Fruit fly (Drosophila melanogaster): ENCODE data around the gene CG6686.

DNA sequence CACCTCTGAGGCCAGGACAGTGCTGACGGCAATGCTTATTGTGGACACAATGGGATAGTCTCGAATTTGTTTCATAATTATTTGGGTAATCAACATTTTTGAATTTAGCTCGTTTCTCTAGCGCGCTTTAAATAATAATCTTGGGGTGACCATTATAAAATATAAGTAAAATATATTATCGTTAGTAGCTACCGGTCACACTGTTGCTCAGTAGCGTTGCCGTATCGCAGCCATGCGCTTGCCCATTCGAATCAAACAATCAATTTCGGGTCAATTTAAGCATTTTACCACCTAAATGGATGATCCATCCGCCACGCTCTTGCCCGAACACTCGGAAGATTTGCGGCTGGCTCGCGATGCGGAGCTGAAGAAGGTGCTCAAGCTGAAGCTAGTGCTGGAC lies 1.9 kb upstream of the CG6686 start, which contains the start of the genes zuc and dgt2:
- TF ChIP-seq Bteb2 (GFP tag; optimal IDR thresholded peaks at IDR 0.05) (no peak), CG8359 (GFP tag; optimal IDR thresholded peaks at IDR 0.05; ENCODE audit: borderline replicate concordance) (no peak), CG9932 (GFP tag; IDR thresholded peaks at IDR 0.05) (no peak), zen2 (GFP tag; IDR thresholded peaks at IDR 0.05; ENCODE audit: partially characterized antibody) (no peak; the same call in 2 of the 3 replicates), ind (GFP tag; optimal IDR thresholded peaks at IDR 0.05) (no peak), CG2875 (GFP tag; optimal IDR thresholded peaks at IDR 0.05) (no peak), psq (GFP tag; optimal IDR thresholded peaks at IDR 0.05) (no peak), NFAT (GFP tag; IDR thresholded peaks at IDR 0.05) (no peak), sna (GFP tag; IDR thresholded peaks at IDR 0.05; ENCODE audit: partially characterized antibody) (no peak)

All from whole organism, embryonic.